Fruit fly (Drosophila melanogaster) whole organism, embryonic: ENCODE data around the gene Bcs1.

ENCODE experiments used
- Awh ChIP-seq: fragments of 200-800 bp; sonication (Bioruptor generic); IDR thresholded peaks from 2 replicates; pipeline ENCODE4, ENCODE4 v1.3.6; 2022; ENCODE audit warnings: missing biosample characterization, missing genetic modification characterization
- B-H1 ChIP-seq: fragments of 200-800 bp; sonication (Bioruptor generic); IDR thresholded peaks from 3 replicates; pipeline ENCODE4 v1.3.6; 2022; ENCODE audit warnings: missing biosample characterization, missing genetic modification characterization
- Bteb2 ChIP-seq: fragments of 200-800 bp; sonication (Bioruptor generic); optimal IDR thresholded peaks from 2 replicates; lab custom pipeline; 2016; ENCODE audit warnings: missing biosample characterization, missing genetic modification characterization
- CG11456 ChIP-seq: fragments of 200-800 bp; sonication (Bioruptor generic); IDR thresholded peaks from 3 replicates; pipeline ENCODE4 v1.3.6; 2022; ENCODE audit warnings: missing biosample characterization, missing genetic modification characterization
- CG11504 ChIP-seq: fragments of 200-800 bp; sonication (Bioruptor generic); optimal IDR thresholded peaks from 3 replicates; lab custom pipeline; 2019; ENCODE audit warnings: missing biosample characterization, mild to moderate bottlenecking, missing genetic modification characterization, moderate library complexity
- CG13624 ChIP-seq: fragments of 200-800 bp; sonication (Bioruptor generic); optimal IDR thresholded peaks from 2 replicates; lab custom pipeline; 2016; ENCODE audit warnings: missing biosample characterization, missing genetic modification characterization
- CG1603 ChIP-seq: fragments of 200-800 bp; sonication (Bioruptor generic); optimal IDR thresholded peaks from 2 replicates; lab custom pipeline; 2019; ENCODE audit warnings: missing biosample characterization, mild to moderate bottlenecking, missing genetic modification characterization, moderate library complexity
- CG17186 ChIP-seq: fragments of 200-800 bp; sonication (Bioruptor generic); optimal IDR thresholded peaks from 3 replicates; lab custom pipeline; 2017; ENCODE audit warnings: missing biosample characterization, missing genetic modification reagents, missing genetic modification characterization
- CG17385 ChIP-seq: fragments of 200-800 bp; sonication (Bioruptor generic); optimal IDR thresholded peaks from 3 replicates; lab custom pipeline; 2018; ENCODE audit warnings: missing biosample characterization, mild to moderate bottlenecking, missing genetic modification characterization
- CG17912 ChIP-seq: fragments of 200-800 bp; sonication (Bioruptor generic); optimal IDR thresholded peaks from 2 replicates; lab custom pipeline; 2018; ENCODE audit warnings: missing biosample characterization, mild to moderate bottlenecking, missing genetic modification characterization
- CG31441 ChIP-seq: fragments of 200-800 bp; sonication (Bioruptor generic); IDR thresholded peaks from 2 replicates; pipeline ENCODE4 v1.3.6; 2022; ENCODE audit warnings: missing biosample characterization, missing genetic modification characterization
- CG3163 ChIP-seq: fragments of 200-800 bp; sonication (Bioruptor generic); optimal IDR thresholded peaks from 3 replicates; lab custom pipeline; 2016; ENCODE audit warnings: missing biosample characterization, missing genetic modification characterization
- CG3726 ChIP-seq: fragments of 200-800 bp; sonication (Bioruptor generic); IDR thresholded peaks from 3 replicates; pipeline ENCODE4, ENCODE4 v1.3.6; 2022; ENCODE audit warnings: missing biosample characterization, missing genetic modification characterization
- CG3838 ChIP-seq: fragments of 200-800 bp; sonication (Bioruptor generic); optimal IDR thresholded peaks from 3 replicates; lab custom pipeline; 2016; ENCODE audit warnings: missing biosample characterization, missing genetic modification characterization
- CG7786 ChIP-seq: fragments of 200-800 bp; sonication (Bioruptor generic); optimal IDR thresholded peaks from 2 replicates; lab custom pipeline; 2016; ENCODE audit warnings: missing biosample characterization, missing genetic modification characterization
- CG8478 ChIP-seq: fragments of >200 bp; optimal IDR thresholded peaks from 2 replicates; lab custom pipeline; 2018
- CG9876 ChIP-seq: fragments of 200-800 bp; sonication (Bioruptor generic); optimal IDR thresholded peaks from 2 replicates; lab custom pipeline; 2016; ENCODE audit warnings: missing biosample characterization, missing genetic modification characterization
- D ChIP-seq, 2 experiments: fragments of 200-800 bp in 1 of 2; fragments of >200 bp in 1 of 2; sonication (Bioruptor generic) in 1 of 2; optimal IDR thresholded peaks; 2 replicates in 1 of 2; 3 replicates in 1 of 2; lab custom pipeline; 2017; ENCODE audit warnings: mild to moderate bottlenecking in 1 of 2, missing biosample characterization in 1 of 2, missing genetic modification characterization in 1 of 2, missing genetic modification reagents in 1 of 2
- Doc3 ChIP-seq: fragments of 200-800 bp; sonication (Bioruptor generic); IDR thresholded peaks from 3 replicates; pipeline ENCODE4 v1.3.6; 2022; ENCODE audit warnings: missing biosample characterization, missing genetic modification characterization; ENCODE audit not compliant: partially characterized antibody
- E2f2 ChIP-seq: fragments of 200-800 bp; sonication (Bioruptor generic); IDR thresholded peaks from 2 replicates; pipeline ENCODE4 v1.3.6; 2022; ENCODE audit warnings: missing biosample characterization, missing genetic modification characterization
- Ets65A ChIP-seq: fragments of 200-800 bp; sonication (Bioruptor generic); peaks from one replicate; lab custom pipeline; 2016; ENCODE audit warnings: missing biosample characterization, missing genetic modification characterization
- Fer1 ChIP-seq: fragments of 200-800 bp; sonication (Bioruptor generic); optimal IDR thresholded peaks from 2 replicates; lab custom pipeline; 2017; ENCODE audit warnings: missing biosample characterization, mild to moderate bottlenecking, missing genetic modification characterization
- Gsc ChIP-seq: fragments of 200-800 bp; sonication (Bioruptor generic); IDR thresholded peaks from 2 replicates; pipeline ENCODE4 v1.3.6; 2022; ENCODE audit warnings: missing biosample characterization, missing genetic modification characterization
- Gug ChIP-seq: fragments of 200-800 bp; sonication (Bioruptor generic); IDR thresholded peaks from 4 replicates; pipeline ENCODE4 v1.3.6; 2022; ENCODE audit warnings: missing biosample characterization, missing genetic modification characterization
- H2.0 ChIP-seq: fragments of 200-800 bp; sonication (Bioruptor generic); IDR thresholded peaks from 2 replicates; pipeline ENCODE4 v1.3.6; 2022; ENCODE audit warnings: missing biosample characterization, missing genetic modification characterization
- Hey ChIP-seq: fragments of 200-800 bp; sonication (Bioruptor generic); optimal IDR thresholded peaks from 3 replicates; lab custom pipeline; 2018; ENCODE audit warnings: missing biosample characterization, mild to moderate bottlenecking, missing genetic modification characterization
- Hr3 ChIP-seq: fragments of 200-800 bp; sonication (Bioruptor generic); optimal IDR thresholded peaks from 3 replicates; lab custom pipeline; 2016; ENCODE audit warnings: missing biosample characterization, missing genetic modification characterization
- Hr51 ChIP-seq, 2 experiments: fragments of 200-800 bp; sonication (Bioruptor generic); optimal IDR thresholded peaks; 2 replicates in 1 of 2; 3 replicates in 1 of 2; lab custom pipeline; 2016 to 2018; ENCODE audit warnings: missing biosample characterization in 2 of 2, missing genetic modification characterization in 2 of 2, mild to moderate bottlenecking in 1 of 2, moderate library complexity in 1 of 2
- MTF-1 ChIP-seq: fragments of 200-800 bp; sonication (Bioruptor generic); optimal IDR thresholded peaks from 2 replicates; lab custom pipeline; 2018; ENCODE audit warnings: missing biosample characterization, mild to moderate bottlenecking, missing genetic modification characterization, borderline replicate concordance
- Poxn ChIP-seq: fragments of 200-800 bp; sonication (Bioruptor generic); IDR thresholded peaks from 2 replicates; pipeline ENCODE4 v1.3.6; 2022; ENCODE audit warnings: missing biosample characterization, missing genetic modification characterization
- Rfx ChIP-seq: fragments of 200-800 bp; sonication (Bioruptor generic); IDR thresholded peaks from 2 replicates; pipeline ENCODE4 v1.3.6; 2022; ENCODE audit warnings: missing biosample characterization, missing genetic modification characterization
- Sry-δ ChIP-seq: fragments of 200-800 bp; sonication (Bioruptor generic); optimal IDR thresholded peaks from 2 replicates; lab custom pipeline; 2016; ENCODE audit warnings: missing biosample characterization, missing genetic modification characterization
- Taf1 ChIP-seq: fragments of 200-800 bp; sonication (Bioruptor generic); IDR thresholded peaks from 2 replicates; pipeline ENCODE4 v1.3.6; 2022; ENCODE audit warnings: missing biosample characterization, missing genetic modification characterization
- br ChIP-seq: fragments of >200 bp; optimal IDR thresholded peaks from 2 replicates; lab custom pipeline; 2017
- btn ChIP-seq: fragments of 200-800 bp; sonication (Bioruptor generic); optimal IDR thresholded peaks from 2 replicates; lab custom pipeline; 2016; ENCODE audit warnings: missing biosample characterization, missing genetic modification characterization
- chm ChIP-seq: fragments of 200-800 bp; sonication (Bioruptor generic); IDR thresholded peaks from 2 replicates; pipeline ENCODE4 v1.3.6; 2022; ENCODE audit warnings: missing biosample characterization, missing genetic modification characterization
- dpn ChIP-seq, 2 experiments: fragments of 200-800 bp; sonication (Bioruptor generic); optimal IDR thresholded peaks; 3 replicates each; lab custom pipeline; 2016; ENCODE audit warnings: missing biosample characterization in 2 of 2, missing genetic modification characterization in 2 of 2
- esg ChIP-seq: fragments of 200-800 bp; sonication (Bioruptor generic); conservative IDR thresholded peaks from 2 replicates; pipeline ENCODE4 v1.3.6; 2022; ENCODE audit warnings: missing biosample characterization, missing genetic modification characterization
- eyg ChIP-seq: fragments of 200-800 bp; sonication (Bioruptor generic); optimal IDR thresholded peaks from 3 replicates; lab custom pipeline; 2016; ENCODE audit warnings: missing biosample characterization, missing genetic modification characterization
- fd96Cb ChIP-seq: fragments of 200-800 bp; sonication (Bioruptor generic); optimal IDR thresholded peaks from 2 replicates; lab custom pipeline; 2018; ENCODE audit warnings: missing biosample characterization, mild to moderate bottlenecking, missing genetic modification characterization, moderate library complexity
- grau ChIP-seq: fragments of 200-800 bp; optimal IDR thresholded peaks from 3 replicates; lab custom pipeline; 2019; ENCODE audit warnings: missing biosample characterization, mild to moderate bottlenecking, missing genetic modification characterization, moderate library complexity
- gt ChIP-seq: fragments of 200-800 bp; sonication (Bioruptor generic); IDR thresholded peaks from 2 replicates; pipeline ENCODE4 v1.3.6; 2022; ENCODE audit warnings: missing biosample characterization, missing genetic modification characterization
- insv ChIP-seq, 2 experiments: fragments of 200-800 bp; sonication (Bioruptor generic); optimal IDR thresholded peaks; 3 replicates each; lab custom pipeline; 2016 to 2018; ENCODE audit warnings: missing biosample characterization in 2 of 2, missing genetic modification characterization in 2 of 2
- lmd ChIP-seq: fragments of 200-800 bp; sonication (Bioruptor generic); IDR thresholded peaks from 2 replicates; pipeline ENCODE4 v1.3.6; 2022; ENCODE audit warnings: missing biosample characterization, missing genetic modification characterization
- mam ChIP-seq: fragments of 200-800 bp; sonication (Bioruptor generic); optimal IDR thresholded peaks from 3 replicates; lab custom pipeline; 2016; ENCODE audit warnings: missing biosample characterization, missing genetic modification characterization
- schlank ChIP-seq: fragments of 200-800 bp; sonication (Bioruptor generic); optimal IDR thresholded peaks from 2 replicates; lab custom pipeline; 2018; ENCODE audit warnings: missing biosample characterization, mild to moderate bottlenecking, missing genetic modification characterization
- seq ChIP-seq: fragments of 200-800 bp; sonication (Bioruptor generic); IDR thresholded peaks from 2 replicates; pipeline ENCODE4 v1.3.6; 2022; ENCODE audit warnings: missing biosample characterization, missing genetic modification characterization
- sim ChIP-seq: fragments of 200-800 bp; sonication (Bioruptor generic); IDR thresholded peaks from 2 replicates; pipeline ENCODE4 v1.3.6; 2022; ENCODE audit warnings: missing biosample characterization, missing genetic modification characterization
- slou ChIP-seq: fragments of 200-800 bp; sonication (Bioruptor generic); optimal IDR thresholded peaks from 3 replicates; lab custom pipeline; 2016; ENCODE audit warnings: missing biosample characterization, missing genetic modification characterization
- unc-4 ChIP-seq: fragments of 200-800 bp; sonication (Bioruptor generic); IDR thresholded peaks from 2 replicates; pipeline ENCODE4 v1.3.6; 2022; ENCODE audit warnings: missing biosample characterization, missing genetic modification characterization; ENCODE audit not compliant: partially characterized antibody
- zfh2 ChIP-seq: fragments of 200-800 bp; sonication (Bioruptor generic); optimal IDR thresholded peaks from 2 replicates; lab custom pipeline; 2016; ENCODE audit warnings: missing biosample characterization, missing genetic modification characterization

The Bcs1 gene

dm6 chr2L:10220501-10221386 is 1.7 kb upstream of the Bcs1 start, which contains the start of the genes Npc1a and Prosalpha6 (continued):
- no peak for TF ChIP-seq schlank (tag; lab: Kevin White, UChicago)
- TF ChIP-seq Poxn (GFP tag; lab: Robert Waterston, UW) = no peak
- no peak for TF ChIP-seq gt (GFP tag; lab: Robert Waterston, UW)
- 0 out of 2 replicates have a peak, but pooled peaks have one; percentile 10 for TF ChIP-seq chm (GFP tag; lab: Robert Waterston, UW)
- no peak for TF ChIP-seq B-H1 (GFP tag; lab: Robert Waterston, UW)
- TF ChIP-seq btn (GFP tag; lab: Kevin White, UChicago) = no peak
- peak in 1 of 2 experiments; percentile 58 for TF ChIP-seq insv (GFP tag; optimal IDR thresholded peaks at IDR 0.05; lab: Kevin White, UChicago)
- no peak for TF ChIP-seq CG11456 (GFP tag; lab: Robert Waterston, UW)
- peak; percentile 1 for TF ChIP-seq fd96Cb
- TF ChIP-seq Taf1 (GFP tag; lab: Robert Waterston, UW) = no peak
- peak; percentile 20 for TF ChIP-seq CG17385
- TF ChIP-seq CG7786 (GFP tag; lab: Kevin White, UChicago) = no peak
- no peak for TF ChIP-seq Gug (GFP tag; lab: Robert Waterston, UW)
- no peak for TF ChIP-seq dpn (GFP tag; optimal IDR thresholded peaks at IDR 0.05; lab: Kevin White, UChicago)
- no peak for TF ChIP-seq H2.0 (GFP tag; lab: Robert Waterston, UW)
- TF ChIP-seq zfh2 (GFP tag; lab: Kevin White, UChicago) = peak; percentile 25
- peak; percentile 5 for TF ChIP-seq Fer1 (GFP tag; lab: Kevin White, UChicago)
- TF ChIP-seq lmd (GFP tag; lab: Robert Waterston, UW) = no peak
- no peak for TF ChIP-seq CG3726 (GFP tag; lab: Robert Waterston, UW)
- no peak for TF ChIP-seq esg (GFP tag; lab: Robert Waterston, UW)
- TF ChIP-seq CG17186 (GFP tag; lab: Kevin White, UChicago) = peak; percentile 12
- peak; percentile 17 for TF ChIP-seq Hr3 (GFP tag; lab: Kevin White, UChicago)
- no peak for TF ChIP-seq br (lab: Kevin White, UChicago)
- no peak for TF ChIP-seq Hey
- TF ChIP-seq Bteb2 (GFP tag; lab: Kevin White, UChicago) = no peak
- TF ChIP-seq MTF-1 (GFP tag; lab: Kevin White, UChicago) = no peak
- no peak for TF ChIP-seq slou
- TF ChIP-seq CG11504 (tag; lab: Kevin White, UChicago) = no peak
- no peak for TF ChIP-seq sim (GFP tag; lab: Robert Waterston, UW)
- TF ChIP-seq CG13624 = no peak
- TF ChIP-seq CG31441 (GFP tag; lab: Robert Waterston, UW) = no peak
- TF ChIP-seq Rfx (GFP tag; lab: Robert Waterston, UW) = no peak
- TF ChIP-seq grau (tag; lab: Kevin White, UChicago) = no peak
- TF ChIP-seq CG17912 (GFP tag; lab: Kevin White, UChicago) = no peak
- no peak for TF ChIP-seq D (optimal IDR thresholded peaks at IDR 0.05; lab: Kevin White, UChicago)
- no peak for TF ChIP-seq D (GFP tag; optimal IDR thresholded peaks at IDR 0.05; lab: Kevin White, UChicago)
- no peak for TF ChIP-seq Awh (GFP tag; lab: Robert Waterston, UW)
- TF ChIP-seq CG8478 (lab: Kevin White, UChicago) = no peak
- TF ChIP-seq Ets65A (GFP tag; lab: Kevin White, UChicago) = peak; percentile 92
- TF ChIP-seq mam = peak; percentile 1
- no peak for TF ChIP-seq CG3163 (GFP tag; lab: Kevin White, UChicago)
- TF ChIP-seq Doc3 (GFP tag; lab: Robert Waterston, UW) = 0 out of 3 replicates have a peak, but pooled peaks have one; percentile 28
- no peak for TF ChIP-seq CG3838 (GFP tag; lab: Kevin White, UChicago)
- no peak for TF ChIP-seq Hr51 (GFP tag; optimal IDR thresholded peaks at IDR 0.05; lab: Kevin White, UChicago)
- peak; percentile 91 for TF ChIP-seq Sry-δ (GFP tag; lab: Kevin White, UChicago)
- no peak for TF ChIP-seq eyg (GFP tag; lab: Kevin White, UChicago)
- TF ChIP-seq unc-4 (GFP tag; lab: Robert Waterston, UW) = peak; percentile 67
- no peak for TF ChIP-seq CG9876 (GFP tag; lab: Kevin White, UChicago)
- TF ChIP-seq seq (GFP tag; lab: Robert Waterston, UW) = no peak
- TF ChIP-seq CG1603 = peak; percentile 100
- no peak for TF ChIP-seq Gsc
- no peak; the same call in 1 of the 2 replicates for TF ChIP-seq E2f2 (GFP tag; lab: Robert Waterston, UW)
